Fruit fly (Drosophila melanogaster) whole organism, embryonic: ENCODE results near the gene Actn.
A peak's percentile ranks its signal among the peaks of the same experiment; 100 is the strongest.

Experiments
- Ada2b ChIP-seq: fragments of 200-800 bp; sonication (Bioruptor generic); IDR thresholded peaks from 2 replicates; pipeline ENCODE4 v1.3.6; 2022; ENCODE audit warnings: missing biosample characterization, missing genetic modification characterization
- Adf1 ChIP-seq: fragments of 200-800 bp; sonication (Bioruptor generic); IDR thresholded peaks from 2 replicates; pipeline ENCODE4 v1.3.6; 2022; ENCODE audit warnings: missing biosample characterization, missing genetic modification characterization
- Atf6 ChIP-seq: fragments of 200-800 bp; sonication (Bioruptor generic); IDR thresholded peaks from 2 replicates; pipeline ENCODE4 v1.3.6; 2022; ENCODE audit warnings: missing biosample characterization, missing genetic modification characterization
- CG10431 ChIP-seq: fragments of 200-800 bp; sonication (Bioruptor generic); optimal IDR thresholded peaks from 3 replicates; lab custom pipeline; 2018; ENCODE audit warnings: missing biosample characterization, mild to moderate bottlenecking, missing genetic modification characterization
- CG10565 ChIP-seq: fragments of 200-800 bp; sonication (Bioruptor generic); optimal IDR thresholded peaks from 3 replicates; lab custom pipeline; 2016; ENCODE audit warnings: missing biosample characterization, mild to moderate bottlenecking, missing genetic modification characterization
- CG11456 ChIP-seq: fragments of 200-800 bp; sonication (Bioruptor generic); IDR thresholded peaks from 3 replicates; pipeline ENCODE4 v1.3.6; 2022; ENCODE audit warnings: missing biosample characterization, missing genetic modification characterization
- CG12391 ChIP-seq: fragments of 200-800 bp; sonication (Bioruptor generic); optimal IDR thresholded peaks from 3 replicates; lab custom pipeline; 2018; ENCODE audit warnings: missing biosample characterization, mild to moderate bottlenecking, missing genetic modification characterization, moderate library complexity
- CG17612 ChIP-seq: fragments of 200-800 bp; sonication (Bioruptor generic); IDR thresholded peaks from 2 replicates; pipeline ENCODE4 v1.3.6; 2022; ENCODE audit warnings: missing biosample characterization, missing genetic modification characterization
- CG18476 ChIP-seq: fragments of 200-800 bp; sonication (Bioruptor generic); optimal IDR thresholded peaks from 2 replicates; lab custom pipeline; 2016; ENCODE audit warnings: missing biosample characterization, mild to moderate bottlenecking, missing genetic modification characterization
- CG2202 ChIP-seq: fragments of 200-800 bp; sonication (Bioruptor generic); optimal IDR thresholded peaks from 2 replicates; lab custom pipeline; 2018; ENCODE audit warnings: missing biosample characterization, mild to moderate bottlenecking, missing genetic modification characterization
- CG2712 ChIP-seq: fragments of 200-800 bp; optimal IDR thresholded peaks from 3 replicates; lab custom pipeline; 2019; ENCODE audit warnings: missing biosample characterization, mild to moderate bottlenecking, missing genetic modification characterization, moderate library complexity
- CG30403 ChIP-seq: fragments of 200-800 bp; sonication (Bioruptor generic); optimal IDR thresholded peaks from 3 replicates; lab custom pipeline; 2016; ENCODE audit warnings: missing biosample characterization, missing genetic modification characterization
- CG30431 ChIP-seq: fragments of 200-800 bp; sonication (Bioruptor generic); optimal IDR thresholded peaks from 2 replicates; lab custom pipeline; 2017; ENCODE audit warnings: missing biosample characterization, missing genetic modification characterization
- CG31365 ChIP-seq: fragments of 200-800 bp; sonication (Bioruptor generic); optimal IDR thresholded peaks from 2 replicates; lab custom pipeline; 2018; ENCODE audit warnings: missing biosample characterization, mild to moderate bottlenecking, missing genetic modification characterization
- CG31388 ChIP-seq: fragments of 200-800 bp; sonication (Bioruptor generic); optimal IDR thresholded peaks from 2 replicates; lab custom pipeline; 2016; ENCODE audit warnings: missing biosample characterization, missing genetic modification characterization
- CG31441 ChIP-seq: fragments of 200-800 bp; sonication (Bioruptor generic); IDR thresholded peaks from 2 replicates; pipeline ENCODE4 v1.3.6; 2022; ENCODE audit warnings: missing biosample characterization, missing genetic modification characterization
- CG32767 ChIP-seq: fragments of 200-800 bp; sonication (Bioruptor generic); IDR thresholded peaks from 2 replicates; pipeline ENCODE4 v1.3.6; 2022; ENCODE audit warnings: missing biosample characterization, missing genetic modification characterization
- CG34376 ChIP-seq: fragments of 200-800 bp; sonication (Bioruptor generic); optimal IDR thresholded peaks from 2 replicates; lab custom pipeline; 2018; ENCODE audit warnings: missing biosample characterization, mild to moderate bottlenecking, missing genetic modification characterization
- CG3838 ChIP-seq: fragments of 200-800 bp; sonication (Bioruptor generic); optimal IDR thresholded peaks from 3 replicates; lab custom pipeline; 2016; ENCODE audit warnings: missing biosample characterization, missing genetic modification characterization
- CG4707 ChIP-seq: fragments of 200-800 bp; sonication (Bioruptor generic); optimal IDR thresholded peaks from 2 replicates; lab custom pipeline; 2018; ENCODE audit warnings: missing biosample characterization, mild to moderate bottlenecking, missing genetic modification characterization, moderate library complexity
- CG5953 ChIP-seq: fragments of 200-800 bp; sonication (Bioruptor generic); IDR thresholded peaks from 2 replicates; pipeline ENCODE4 v1.3.6; 2022; ENCODE audit warnings: missing biosample characterization, missing genetic modification characterization
- CG7357 ChIP-seq: fragments of 200-800 bp; sonication (Bioruptor generic); IDR thresholded peaks from 3 replicates; pipeline ENCODE4 v1.3.6; 2022; ENCODE audit warnings: missing biosample characterization, missing genetic modification characterization
- CTCF ChIP-seq: fragments of 200-800 bp; sonication (Bioruptor generic); optimal IDR thresholded peaks from 2 replicates; lab custom pipeline; 2017; ENCODE audit warnings: missing biosample characterization, mild to moderate bottlenecking, missing genetic modification characterization, moderate library complexity
- Drgx ChIP-seq: fragments of 200-800 bp; sonication (Bioruptor generic); IDR thresholded peaks from 2 replicates; pipeline ENCODE4 v1.3.6; 2022; ENCODE audit warnings: missing biosample characterization, missing genetic modification characterization
- Fer2 ChIP-seq: fragments of 200-800 bp; sonication (Bioruptor generic); optimal IDR thresholded peaks from 2 replicates; lab custom pipeline; 2018; ENCODE audit warnings: missing biosample characterization, mild to moderate bottlenecking, missing genetic modification characterization, moderate library complexity
- H2.0 ChIP-seq: fragments of 200-800 bp; sonication (Bioruptor generic); IDR thresholded peaks from 2 replicates; pipeline ENCODE4 v1.3.6; 2022; ENCODE audit warnings: missing biosample characterization, missing genetic modification characterization
- Hand ChIP-seq: fragments of 200-800 bp; sonication (Bioruptor generic); optimal IDR thresholded peaks from 2 replicates; lab custom pipeline; 2017; ENCODE audit warnings: mild to moderate bottlenecking, missing biosample characterization, missing genetic modification reagents, missing genetic modification characterization
- Hey ChIP-seq: fragments of 200-800 bp; sonication (Bioruptor generic); optimal IDR thresholded peaks from 3 replicates; lab custom pipeline; 2018; ENCODE audit warnings: missing biosample characterization, mild to moderate bottlenecking, missing genetic modification characterization
- Max ChIP-seq: fragments of 200-800 bp; sonication (Bioruptor generic); optimal IDR thresholded peaks from 2 replicates; lab custom pipeline; 2016; ENCODE audit warnings: missing biosample characterization, mild to moderate bottlenecking, missing genetic modification characterization
- Neu2 ChIP-seq: fragments of 200-800 bp; sonication (Bioruptor generic); optimal IDR thresholded peaks from 3 replicates; lab custom pipeline; 2016; ENCODE audit warnings: missing biosample characterization, missing genetic modification characterization, borderline replicate concordance
- Opbp ChIP-seq: fragments of 200-800 bp; sonication (Bioruptor generic); IDR thresholded peaks from 3 replicates; pipeline ENCODE4 v1.3.6; 2022; ENCODE audit warnings: missing biosample characterization, missing genetic modification characterization; ENCODE audit not compliant: partially characterized antibody
- Rx ChIP-seq: fragments of 200-800 bp; sonication (Bioruptor generic); IDR thresholded peaks from 2 replicates; pipeline ENCODE4 v1.3.6; 2022; ENCODE audit warnings: missing biosample characterization, missing genetic modification characterization
- Sox102F ChIP-seq: fragments of 200-800 bp; sonication (Bioruptor generic); optimal IDR thresholded peaks from 2 replicates; lab custom pipeline; 2018; ENCODE audit warnings: missing biosample characterization, mild to moderate bottlenecking, missing genetic modification characterization, moderate library complexity
- Sry-δ ChIP-seq: fragments of 200-800 bp; sonication (Bioruptor generic); optimal IDR thresholded peaks from 2 replicates; lab custom pipeline; 2016; ENCODE audit warnings: missing biosample characterization, missing genetic modification characterization
- croc ChIP-seq: fragments of 200-800 bp; sonication (Bioruptor generic); conservative IDR thresholded peaks from 3 replicates; pipeline ENCODE4 v1.3.6; 2022; ENCODE audit warnings: missing biosample characterization, missing genetic modification characterization
- dati ChIP-seq: fragments of 200-800 bp; sonication (Bioruptor generic); IDR thresholded peaks from 2 replicates; pipeline ENCODE4 v1.3.6; 2022; ENCODE audit warnings: missing biosample characterization, missing genetic modification characterization
- dpn ChIP-seq, 2 experiments: fragments of 200-800 bp; sonication (Bioruptor generic); optimal IDR thresholded peaks; 3 replicates each; lab custom pipeline; 2016; ENCODE audit warnings: missing biosample characterization in 2 of 2, missing genetic modification characterization in 2 of 2
- ewg ChIP-seq: fragments of 200-800 bp; sonication (Bioruptor generic); optimal IDR thresholded peaks from 3 replicates; lab custom pipeline; 2017; ENCODE audit warnings: mild to moderate bottlenecking, missing biosample characterization, missing genetic modification reagents, missing genetic modification characterization
- fu2 ChIP-seq: fragments of 200-800 bp; sonication (Bioruptor generic); optimal IDR thresholded peaks from 2 replicates; lab custom pipeline; 2016; ENCODE audit warnings: missing biosample characterization, missing genetic modification characterization
- gem ChIP-seq: fragments of 200-800 bp; sonication (Bioruptor generic); optimal IDR thresholded peaks from 2 replicates; lab custom pipeline; 2019; ENCODE audit warnings: missing biosample characterization, mild to moderate bottlenecking, missing genetic modification characterization, moderate library complexity
- grn ChIP-seq: fragments of 200-800 bp; sonication (Bioruptor generic); optimal IDR thresholded peaks from 3 replicates; lab custom pipeline; 2017; ENCODE audit warnings: missing biosample characterization, missing genetic modification characterization
- hkb ChIP-seq, 2 experiments: fragments of 200-800 bp in 1 of 2; fragments of >200 bp in 1 of 2; sonication (Bioruptor generic) in 1 of 2; IDR thresholded peaks in 1 of 2; optimal IDR thresholded peaks in 1 of 2; 2 replicates each; pipeline versions ENCODE4 v1.3.6 to Lab custom; 2017 to 2022; ENCODE audit warnings: missing biosample characterization in 1 of 2, missing genetic modification characterization in 1 of 2
- ken ChIP-seq: fragments of 200-800 bp; sonication (Bioruptor generic); IDR thresholded peaks from 3 replicates; pipeline ENCODE4 v1.3.6; 2022; ENCODE audit warnings: missing biosample characterization, missing genetic modification characterization
- maf-S ChIP-seq: fragments of 200-800 bp; sonication (Bioruptor generic); optimal IDR thresholded peaks from 2 replicates; lab custom pipeline; 2016; ENCODE audit warnings: missing biosample characterization, missing genetic modification characterization
- pros ChIP-seq: fragments of 200-800 bp; sonication (Bioruptor generic); optimal IDR thresholded peaks from 3 replicates; lab custom pipeline; 2019; ENCODE audit warnings: missing biosample characterization, mild to moderate bottlenecking, missing genetic modification characterization, moderate library complexity
- slp2 ChIP-seq: fragments of 200-800 bp; sonication (Bioruptor generic); optimal IDR thresholded peaks from 2 replicates; lab custom pipeline; 2016; ENCODE audit warnings: missing biosample characterization, missing genetic modification characterization
- ssp ChIP-seq: fragments of 200-800 bp; sonication (Bioruptor generic); IDR thresholded peaks from 2 replicates; pipeline ENCODE4 v1.3.6; 2022; ENCODE audit warnings: missing biosample characterization, missing genetic modification characterization
- tin ChIP-seq: fragments of 200-800 bp; sonication (Bioruptor generic); optimal IDR thresholded peaks from 3 replicates; lab custom pipeline; 2016; ENCODE audit warnings: missing biosample characterization, missing genetic modification characterization
- z ChIP-seq: fragments of 200-800 bp; sonication (Bioruptor generic); IDR thresholded peaks from 3 replicates; pipeline ENCODE4 v1.3.6; 2022; ENCODE audit warnings: missing biosample characterization, missing genetic modification characterization
- zfh2 ChIP-seq: fragments of 200-800 bp; sonication (Bioruptor generic); optimal IDR thresholded peaks from 2 replicates; lab custom pipeline; 2016; ENCODE audit warnings: missing biosample characterization, missing genetic modification characterization

The Actn gene

dm6 chrX:2041312-2041918 is 696 bp downstream of the Actn start, which contains the start of gene CG4313 (continued):
- TF ChIP-seq hkb (optimal IDR thresholded peaks at IDR 0.05; lab: Kevin White, UChicago) (no peak), hkb (GFP tag; IDR thresholded peaks at IDR 0.05; lab: Robert Waterston, UW) (peak; percentile 49; the same call in 1 of the 2 replicates), CG10431 (GFP tag; lab: Kevin White, UChicago) (no peak), ewg (GFP tag; lab: Kevin White, UChicago) (peak; percentile 68), CG18476 (GFP tag; lab: Kevin White, UChicago) (peak; percentile 45), Drgx (GFP tag; lab: Robert Waterston, UW) (peak; percentile 54; the same call in 1 of the 2 replicates), Fer2 (tag; lab: Kevin White, UChicago) (peak; percentile 50), CG30431 (no peak), slp2 (GFP tag; lab: Kevin White, UChicago) (peak; percentile 60), Rx (GFP tag; lab: Robert Waterston, UW) (peak; percentile 29; the same call in 1 of the 2 replicates), Neu2 (GFP tag; lab: Kevin White, UChicago) (no peak), CG31388 (GFP tag; lab: Kevin White, UChicago) (peak; percentile 28), Sry-δ (GFP tag; lab: Kevin White, UChicago) (peak; percentile 88), ssp (GFP tag; lab: Robert Waterston, UW) (peak; percentile 75), Atf6 (GFP tag; lab: Robert Waterston, UW) (peak; percentile 55; the same call in 1 of the 2 replicates), dati (GFP tag; lab: Robert Waterston, UW) (no peak), Hey (no peak), ken (GFP tag; lab: Robert Waterston, UW) (peak; percentile 55; the same call in 1 of the 3 replicates), CG32767 (GFP tag; lab: Robert Waterston, UW) (no peak), croc (GFP tag; lab: Robert Waterston, UW) (peak; percentile 56; the same call in 1 of the 3 replicates), H2.0 (peak; percentile 42; the same call in 1 of the 2 replicates), CG10565 (GFP tag; lab: Kevin White, UChicago) (no peak), CG17612 (no peak), dpn (GFP tag; optimal IDR thresholded peaks at IDR 0.05; lab: Kevin White, UChicago) (peak; percentile 71 to 78), CG5953 (GFP tag; lab: Robert Waterston, UW) (no peak), Opbp (GFP tag; lab: Robert Waterston, UW) (peak; percentile 77), CG2712 (tag; lab: Kevin White, UChicago) (peak; percentile 71), pros (GFP tag; lab: Kevin White, UChicago) (no peak), Max (peak; percentile 56), CG7357 (peak; percentile 69), grn (GFP tag; lab: Kevin White, UChicago) (no peak), fu2 (GFP tag; lab: Kevin White, UChicago) (peak; percentile 34), maf-S (GFP tag; lab: Kevin White, UChicago) (peak; percentile 69), zfh2 (GFP tag; lab: Kevin White, UChicago) (peak; percentile 76), CG2202 (tag; lab: Kevin White, UChicago) (no peak), CG11456 (GFP tag; lab: Robert Waterston, UW) (peak; percentile 67; the same call in 2 of the 3 replicates), Ada2b (peak; percentile 51), CG30403 (GFP tag; lab: Kevin White, UChicago) (peak; percentile 81), Adf1 (GFP tag; lab: Robert Waterston, UW) (0 out of 2 replicates have a peak, but pooled peaks have one; percentile 17), CG4707 (GFP tag; lab: Kevin White, UChicago) (peak; percentile 31), CG12391 (tag; lab: Kevin White, UChicago) (peak; percentile 74), CG31441 (GFP tag; lab: Robert Waterston, UW) (peak; percentile 76; the same call in 1 of the 2 replicates), CG3838 (no peak), gem (tag; lab: Kevin White, UChicago) (peak; percentile 74), Sox102F (GFP tag; lab: Kevin White, UChicago) (peak; percentile 63), CTCF (GFP tag; lab: Kevin White, UChicago) (no peak), CG34376 (GFP tag; lab: Kevin White, UChicago) (peak; percentile 68), z (no peak), Hand (GFP tag; lab: Kevin White, UChicago) (no peak), tin (GFP tag; lab: Kevin White, UChicago) (peak; percentile 82), CG31365 (tag; lab: Kevin White, UChicago) (no peak)
